Worm (Caenorhabditis elegans): Measurements from ENCODE around the gene Y94H6A.10.

Gene Y94H6A.10

DNA sequence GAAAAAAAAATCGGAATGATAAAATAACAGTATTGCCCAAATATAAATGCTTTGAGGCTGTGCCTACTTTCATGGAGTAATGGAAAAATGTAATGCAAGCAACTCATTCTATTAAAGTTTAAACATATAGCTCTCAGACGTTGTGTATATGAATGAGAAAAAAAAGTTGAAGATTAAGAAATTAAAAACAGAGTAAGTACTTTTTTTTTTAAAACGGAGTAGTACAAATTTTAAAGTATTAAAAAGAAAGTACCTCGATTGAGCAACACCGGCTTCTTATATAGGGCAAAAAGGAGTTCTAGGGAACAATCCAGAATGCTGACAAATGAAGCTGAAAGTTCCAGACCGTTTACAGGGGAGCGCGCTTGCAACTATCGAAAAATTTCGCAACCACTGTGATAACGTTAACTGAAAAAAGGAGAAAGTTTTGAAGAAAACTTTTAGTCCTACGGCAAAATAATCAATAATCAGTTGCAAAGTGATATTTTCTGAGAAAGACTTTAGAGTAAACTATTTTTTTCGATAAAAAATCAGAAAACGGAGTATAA is 730 bp upstream of the Y94H6A.10 start:
- no peak for TF ChIP-seq fkh-3 (tag; optimal IDR thresholded peaks at IDR 0.05)
- no peak for TF ChIP-seq madf-6 (GFP tag; IDR thresholded peaks at IDR 0.05)
- TF ChIP-seq hsf-1 (GFP tag; IDR thresholded peaks at IDR 0.05), result peak; percentile 91
- no peak for TF ChIP-seq ztf-26 (tag; optimal IDR thresholded peaks at IDR 0.05)
- no peak for TF ChIP-seq sdz-38 (tag; optimal IDR thresholded peaks at IDR 0.05)
- TF ChIP-seq madf-8 (GFP tag; conservative IDR thresholded peaks at IDR 0.05), result no peak
- TF ChIP-seq ceh-40 (GFP tag; IDR thresholded peaks at IDR 0.05), result no peak
- no peak for TF ChIP-seq ceh-100 (GFP tag; IDR thresholded peaks at IDR 0.05)
- TF ChIP-seq let-526 (GFP tag; IDR thresholded peaks at IDR 0.05), result no peak
- TF ChIP-seq T07F8.4 (tag; optimal IDR thresholded peaks at IDR 0.05), result no peak
- TF ChIP-seq F39B2.1 (GFP tag; IDR thresholded peaks at IDR 0.05), result no peak
- no peak for TF ChIP-seq Y79H2A.3 (GFP tag; conservative IDR thresholded peaks at IDR 0.05)
- no peak for TF ChIP-seq gei-17 (GFP tag; optimal IDR thresholded peaks at IDR 0.05)
- no peak for TF ChIP-seq snpc-3.4 (tag; optimal IDR thresholded peaks at IDR 0.05)
- TF ChIP-seq unc-62 (GFP tag; optimal IDR thresholded peaks at IDR 0.05), result no peak
- TF ChIP-seq nhr-120 (GFP tag; IDR thresholded peaks at IDR 0.05), result no peak
- no peak for TF ChIP-seq ceh-58 (GFP tag; IDR thresholded peaks at IDR 0.05)
- no peak for TF ChIP-seq ZK185.1 (tag; optimal IDR thresholded peaks at IDR 0.05; ENCODE audit: poor library complexity, severe bottlenecking)
- no peak for TF ChIP-seq F57A8.1 (GFP tag; optimal IDR thresholded peaks at IDR 0.05)
- no peak for TF ChIP-seq rcor-1 (GFP tag; IDR thresholded peaks at IDR 0.05)
- peak; percentile 24 for TF ChIP-seq tbp1 (GFP tag; optimal IDR thresholded peaks at IDR 0.05)
- TF ChIP-seq F37B4.10 (GFP tag; IDR thresholded peaks at IDR 0.05), result no peak
- no peak for TF ChIP-seq ets-4 (GFP tag; optimal IDR thresholded peaks at IDR 0.05)
- no peak for TF ChIP-seq nfya-1 (tag; optimal IDR thresholded peaks at IDR 0.05; ENCODE audit: borderline replicate concordance, insufficient read depth)
- TF ChIP-seq nhr-90 (tag; optimal IDR thresholded peaks at IDR 0.05), result no peak
- no peak for TF ChIP-seq akir-1 (GFP tag; optimal IDR thresholded peaks at IDR 0.05)
- no peak for TF ChIP-seq T26A5.8 (tag; optimal IDR thresholded peaks at IDR 0.05)
- no peak for TF ChIP-seq rec-8 (tag; optimal IDR thresholded peaks at IDR 0.05)
- TF ChIP-seq sea-2 (GFP tag; IDR thresholded peaks at IDR 0.05), result no peak
- TF ChIP-seq pha-4 (tag; optimal IDR thresholded peaks at IDR 0.05), result no peak
- TF ChIP-seq atf-7 (tag; optimal IDR thresholded peaks at IDR 0.05), result no peak
- TF ChIP-seq Y67H2A.10 (GFP tag; conservative IDR thresholded peaks at IDR 0.05), result no peak
- no peak for TF ChIP-seq madf-3 (GFP tag; IDR thresholded peaks at IDR 0.05)
- peak; percentile 17 for TF ChIP-seq ztf-3 (GFP tag; optimal IDR thresholded peaks at IDR 0.05)
- no peak for TF ChIP-seq attf-5 (GFP tag; optimal IDR thresholded peaks at IDR 0.05)
- TF ChIP-seq madf-10 (tag; optimal IDR thresholded peaks at IDR 0.05), result peak; percentile 20
- TF ChIP-seq snpc-1.1 (tag; optimal IDR thresholded peaks at IDR 0.05; ENCODE audit: insufficient read depth), result no peak
- TF ChIP-seq snpc-4 (GFP tag; optimal IDR thresholded peaks at IDR 0.05), result no peak
- TF ChIP-seq snpc-4 (tag; optimal IDR thresholded peaks at IDR 0.05), result peak in 1 of 4 experiments; percentile 5
- no peak for TF ChIP-seq dpl-1 (GFP tag; optimal IDR thresholded peaks at IDR 0.05)
- no peak for TF ChIP-seq tbx-9 (tag; optimal IDR thresholded peaks at IDR 0.05; ENCODE audit: borderline replicate concordance)
- no peak for TF ChIP-seq nhr-27 (tag; optimal IDR thresholded peaks at IDR 0.05)
- peak; percentile 12 for TF ChIP-seq rpc-1 (optimal IDR thresholded peaks at IDR 0.05)
- TF ChIP-seq rpc-1 (tag; optimal IDR thresholded peaks at IDR 0.05), result no peak
- TF ChIP-seq cebp-1 (GFP tag; IDR thresholded peaks at IDR 0.05), result peak; percentile 97
- peak; percentile 96 for TF ChIP-seq cebp-1 (tag; optimal IDR thresholded peaks at IDR 0.05)
- TF ChIP-seq let-607 (tag; optimal IDR thresholded peaks at IDR 0.05), result peak in 1 of 2 experiments; percentile 38
- TF ChIP-seq mcd-1 (GFP tag; IDR thresholded peaks at IDR 0.05), result peak; percentile 68
- no peak for TF ChIP-seq egrh-3 (GFP tag; IDR thresholded peaks at IDR 0.05)

All from whole organism, young adult.